Worm (Caenorhabditis elegans) whole organism, early embryonic: ENCODE results near the gene T04C12.33.

Experiments
- B0310.2 ChIP-seq: sonication (generic microtip); optimal IDR thresholded peaks from 2 replicates; lab custom pipeline; 2016; ENCODE audit warnings: mild to moderate bottlenecking, missing genetic modification characterization, missing compliant biosample characterization
- aly-1 ChIP-seq: sonication (generic microtip); optimal IDR thresholded peaks from 2 replicates; lab custom pipeline; 2016; ENCODE audit warnings: missing genetic modification characterization, missing compliant biosample characterization
- ama-1 ChIP-seq: fragments of 150-350 bp; optimal IDR thresholded peaks from 2 replicates; lab custom pipeline; 2014
- sea-1 ChIP-seq: fragments of 200-800 bp; sonication (Bioruptor generic); conservative IDR thresholded peaks from 2 replicates; pipeline ENCODE4 v1.3.6; 2022; ENCODE audit warnings: missing genetic modification characterization, missing compliant biosample characterization
- tbx-11 ChIP-seq: fragments of 200-800 bp; sonication (Bioruptor generic); IDR thresholded peaks from 2 replicates; pipeline ENCODE4 v1.3.6; 2022; ENCODE audit warnings: missing genetic modification characterization, missing compliant biosample characterization
- tra-4 ChIP-seq: sonication (generic microtip); optimal IDR thresholded peaks from 2 replicates; lab custom pipeline; 2017; ENCODE audit warnings: missing genetic modification characterization, missing compliant biosample characterization

DNA sequence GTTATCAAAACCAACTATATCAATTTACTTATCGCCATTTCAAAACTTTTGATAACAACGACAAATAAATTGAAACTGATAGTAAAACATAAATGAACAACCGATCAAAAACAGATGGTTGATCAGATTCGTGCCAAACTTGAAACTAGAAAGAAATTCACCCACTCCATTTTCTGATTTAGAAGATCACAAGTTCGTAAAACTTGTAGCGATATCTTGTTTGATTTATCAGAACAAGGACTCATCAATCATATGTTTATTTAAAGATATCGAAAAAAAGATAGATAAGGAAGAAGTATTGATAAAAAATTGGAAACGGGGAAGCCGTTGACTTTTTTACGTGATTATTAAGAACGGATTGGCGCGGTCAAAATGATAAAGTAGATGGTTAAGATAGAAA, 35.1 kb downstream of the T04C12.33 start:
- TF ChIP-seq aly-1 (tag; lab: Kevin White, UChicago) = no peak
- TF ChIP-seq sea-1 (GFP tag; lab: Robert Waterston, UW) = no peak
- TF ChIP-seq tra-4 (tag; lab: Kevin White, UChicago) = no peak
- no peak for TF ChIP-seq B0310.2 (tag; lab: Kevin White, UChicago)
- TF ChIP-seq ama-1 (lab: Kevin White, UChicago) = no peak
- no peak for TF ChIP-seq tbx-11 (GFP tag; lab: Robert Waterston, UW)
